Fruit fly (Drosophila melanogaster) whole organism, larva: Measurements from ENCODE around the gene Tmtc1.
A peak's percentile ranks its signal among the peaks of the same experiment; 100 is the strongest.

Experiments
- noc ChIP-seq: fragments of 200-800 bp; sonication (Bioruptor generic); optimal IDR thresholded peaks from 3 replicates; lab custom pipeline; 2019; ENCODE audit warnings: missing biosample characterization, mild to moderate bottlenecking, missing genetic modification characterization, moderate library complexity

Tmtc1 gene

DNA sequence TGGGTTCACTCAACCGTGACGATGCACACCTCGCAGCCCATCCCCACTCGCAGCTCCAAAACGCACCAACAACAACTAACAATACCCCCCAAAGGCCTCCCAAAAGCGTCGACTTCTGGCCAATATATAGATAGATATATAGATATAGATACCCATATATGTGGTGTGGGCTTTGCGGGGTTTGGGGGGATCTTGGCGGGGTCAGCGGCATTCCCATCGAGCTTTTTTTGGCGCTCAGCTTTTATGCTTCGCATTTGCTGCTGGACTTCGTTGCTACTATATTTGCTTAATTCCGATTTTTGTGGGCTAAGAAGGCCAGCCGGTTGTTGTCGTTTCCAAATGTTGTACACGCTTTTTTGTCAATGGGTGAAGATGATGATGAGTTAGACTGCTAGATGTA lies 49.8 kb downstream of the Tmtc1 start:
- TF ChIP-seq noc (tag; lab: Kevin White, UChicago), result no peak

DNA sequence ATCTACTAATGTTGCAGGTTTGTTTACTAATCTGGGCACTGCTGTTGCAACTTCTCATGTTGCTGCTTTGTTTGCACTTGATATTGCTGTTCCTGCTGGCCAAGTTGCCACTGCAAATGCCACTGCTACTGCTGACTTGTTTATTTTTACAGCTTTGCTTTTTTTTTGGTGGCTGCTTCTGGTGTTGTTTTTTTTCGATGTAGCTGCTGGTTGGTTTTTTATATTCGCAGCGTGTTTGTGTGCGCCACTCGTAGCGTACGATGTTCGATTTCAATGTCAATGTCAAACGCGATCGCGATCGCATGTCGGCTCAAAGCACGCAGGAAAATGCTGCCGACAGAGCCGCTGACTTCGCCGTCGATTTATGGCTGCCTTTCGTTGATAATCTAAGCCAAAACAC lies 50.3 kb downstream of the Tmtc1 start:
- TF ChIP-seq noc (tag; lab: Kevin White, UChicago), result no peak

DNA sequence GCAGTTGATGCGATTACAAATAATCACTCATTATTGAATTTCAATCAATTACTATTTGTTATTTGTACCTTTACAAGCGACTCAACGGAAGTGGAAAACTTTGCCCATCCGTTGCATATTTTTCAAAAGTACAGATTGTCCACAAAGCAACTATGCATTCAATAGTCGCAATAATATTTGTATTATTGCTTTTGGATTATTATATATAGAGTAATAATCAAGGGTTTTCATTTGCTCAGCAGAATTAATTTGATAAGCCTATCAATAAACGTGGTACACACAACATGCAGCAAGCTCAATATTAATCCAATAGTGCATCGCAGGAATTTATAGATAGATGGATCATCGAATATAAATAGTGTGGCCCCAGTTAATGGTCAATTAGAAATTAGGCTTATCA lies 51.0 kb downstream of the Tmtc1 start:
- TF ChIP-seq noc (tag; lab: Kevin White, UChicago), result no peak

DNA sequence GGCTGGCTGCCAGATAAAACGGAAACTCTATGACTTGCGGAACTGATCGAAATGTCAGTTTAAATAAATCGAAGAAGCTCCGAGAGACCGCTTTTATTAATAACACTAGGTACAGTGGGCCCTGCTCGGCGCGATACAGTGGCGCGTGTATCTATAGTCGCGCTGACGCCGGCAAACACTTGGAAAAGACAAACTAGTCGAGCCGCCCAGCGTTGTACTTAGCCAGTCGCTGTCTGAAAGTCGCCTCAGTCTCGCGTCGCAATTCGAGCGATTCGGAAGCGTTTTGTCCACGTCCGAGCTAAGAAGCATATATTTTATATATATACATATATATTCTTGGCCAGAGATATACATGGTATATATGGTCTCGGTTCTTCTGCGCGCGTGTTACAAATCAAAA lies 52.3 kb downstream of the Tmtc1 start:
- no peak for TF ChIP-seq noc (tag; lab: Kevin White, UChicago)

DNA sequence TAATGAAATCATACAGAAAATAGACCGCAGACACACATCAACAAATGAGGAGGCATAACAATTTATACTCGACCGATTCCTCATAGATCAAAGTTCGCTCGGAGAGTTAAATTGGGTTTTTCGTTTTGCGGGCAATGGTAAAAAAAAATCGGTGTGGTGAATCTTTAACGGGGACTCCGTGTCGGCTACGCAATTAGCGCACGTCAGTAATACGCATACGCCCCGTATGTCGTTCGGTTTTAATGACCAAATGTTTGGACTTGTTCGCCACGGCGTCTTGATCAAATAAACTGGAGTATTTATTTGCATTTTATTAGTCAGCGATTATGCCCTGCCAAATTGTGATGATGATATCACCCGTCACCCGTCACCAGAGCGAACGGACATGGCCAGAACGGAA lies 53.2 kb downstream of the Tmtc1 start:
- no peak for TF ChIP-seq noc (tag; lab: Kevin White, UChicago)

- TF ChIP-seq noc (tag; lab: Kevin White, UChicago), result no peak
These were observed 54.0 kb downstream of the Tmtc1 start for dm6 chr2L:2731370-2732138.

- TF ChIP-seq noc (tag; lab: Kevin White, UChicago), result no peak
These were observed 54.8 kb downstream of the Tmtc1 start for dm6 chr2L:2732139-2732830.

dm6 chr2L:2734215-2734614 lies 56.7 kb downstream of the Tmtc1 start:
- peak; percentile 90 for TF ChIP-seq noc (tag; lab: Kevin White, UChicago)

DNA sequence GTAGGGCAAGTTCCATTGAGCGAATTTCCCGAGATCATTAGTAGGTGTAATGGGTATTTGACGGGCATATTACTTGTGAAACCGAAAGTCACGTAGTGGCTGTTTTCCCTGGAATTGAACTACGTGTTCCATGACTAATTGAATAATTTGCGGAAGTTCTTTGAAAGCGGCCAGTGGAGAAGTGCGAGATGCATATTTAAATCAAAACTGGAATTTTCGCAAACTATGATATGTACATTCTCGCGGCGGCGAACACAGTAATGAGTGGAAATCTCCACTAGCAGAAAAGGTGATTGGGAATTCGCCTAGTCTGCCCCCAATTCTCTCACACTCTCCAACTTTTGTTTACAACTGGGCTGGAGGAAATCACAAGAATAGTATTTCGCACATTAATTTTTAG lies 57.4 kb downstream of the Tmtc1 start:
- TF ChIP-seq noc (tag; lab: Kevin White, UChicago), result no peak

dm6 chr2L:2735539-2735938 lies 58.0 kb downstream of the Tmtc1 start:
- no peak for TF ChIP-seq noc (tag; lab: Kevin White, UChicago)

dm6 chr2L:2737561-2737960 lies 60.0 kb downstream of the Tmtc1 start:
- TF ChIP-seq noc (tag; lab: Kevin White, UChicago), result no peak

- no peak for TF ChIP-seq noc (tag; lab: Kevin White, UChicago)
These were observed 62.3 kb downstream of the Tmtc1 start, which contains the start of gene Hrs for dm6 chr2L:2739820-2740230. Hrs (plus strand) TSS chr2L:2739986.

DNA sequence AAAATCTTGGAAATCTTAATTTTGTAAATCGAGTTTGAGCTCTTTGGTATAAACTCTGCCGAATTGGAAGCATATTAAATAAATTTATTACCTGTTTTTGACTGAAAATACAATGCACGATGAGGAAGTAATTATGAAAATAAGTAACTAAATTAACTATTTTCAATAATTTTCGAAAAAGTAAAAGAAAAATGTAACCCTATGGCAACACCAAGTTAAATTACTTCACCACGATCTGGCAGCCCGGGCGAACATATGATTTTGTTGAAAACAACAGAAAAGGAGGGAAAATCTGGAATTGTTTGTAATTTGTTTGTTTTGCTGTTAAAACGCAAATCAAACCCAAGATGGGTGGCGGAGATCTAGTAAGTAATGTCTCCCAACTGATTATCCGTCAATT lies 67.3 kb downstream of the Tmtc1 start, which contains the start of the genes CG9961 and Cwc25:
Gene CG9961, minus strand, starts transcription at position 83 of the 400 bp plus-strand sequence.
Gene Cwc25, plus strand, starts transcription at position 247 of the 400 bp plus-strand sequence.
- TF ChIP-seq noc (tag; lab: Kevin White, UChicago), result no peak

DNA sequence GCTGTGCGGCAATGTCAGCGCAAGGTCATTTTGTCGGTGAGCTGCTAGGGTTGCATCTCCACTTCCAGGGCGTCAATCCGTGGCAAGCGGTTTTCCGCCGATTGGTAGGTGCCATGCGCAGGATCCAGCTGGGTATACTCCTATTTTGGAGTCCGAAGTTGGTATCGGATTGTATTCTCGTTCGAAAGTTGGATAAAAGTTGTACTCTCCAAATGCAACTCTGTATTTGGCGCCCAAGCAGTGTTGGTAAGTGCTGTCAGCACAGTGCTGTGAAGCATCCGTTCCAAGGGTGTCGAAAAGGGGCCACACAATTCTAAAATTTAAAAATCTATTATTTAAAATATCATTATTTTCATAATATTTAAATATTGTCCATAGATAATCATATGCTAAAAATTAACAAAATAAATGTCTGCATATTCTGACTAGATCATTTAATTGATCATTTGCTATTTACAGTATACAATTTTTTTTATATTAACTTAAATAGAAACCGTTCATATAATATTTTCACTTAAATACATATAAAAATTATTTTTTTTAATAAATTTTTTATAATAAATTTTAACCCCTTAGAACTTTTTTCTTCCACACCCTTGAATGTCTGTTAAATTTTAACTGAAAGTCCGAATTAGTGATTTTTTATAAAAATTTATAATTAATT lies 71.1 kb downstream of the Tmtc1 start:
- TF ChIP-seq noc (tag; lab: Kevin White, UChicago), result peak; percentile 93

dm6 chr2L:2749144-2749766 lies 71.7 kb downstream of the Tmtc1 start:
- TF ChIP-seq noc (tag; lab: Kevin White, UChicago), result no peak
